Fruit fly (Drosophila melanogaster): Measurements from ENCODE around the gene CG9701.

DNA sequence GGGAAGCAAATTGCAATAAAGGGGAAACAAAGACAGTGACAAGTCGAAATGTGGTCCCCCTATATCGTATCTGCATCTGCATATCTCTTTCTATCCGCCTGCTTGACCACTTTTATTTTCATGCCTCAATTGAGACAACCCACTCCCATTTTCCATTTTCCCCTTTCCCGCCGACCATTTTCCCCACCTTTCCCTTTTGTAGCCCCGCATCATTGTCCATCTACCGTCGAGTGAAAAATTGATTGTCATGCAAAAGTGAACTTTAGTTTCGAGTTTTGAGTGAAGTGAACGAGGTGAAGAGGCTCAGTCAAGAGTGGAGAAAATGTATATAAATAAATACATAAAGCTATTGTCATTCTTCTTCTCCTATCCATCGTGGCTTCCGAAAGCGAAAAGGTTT lies 29.1 kb upstream of the CG9701 start:
- no peak for TF ChIP-seq psq (optimal IDR thresholded peaks at IDR 0.05)
- no peak for TF ChIP-seq ttk (optimal IDR thresholded peaks at IDR 0.05)
- no peak for TF ChIP-seq h (optimal IDR thresholded peaks at IDR 0.05)

Data from Kc167 (cell line).